Worm (Caenorhabditis elegans) whole organism, late embryonic: ENCODE results near the gene T05B9.1.

Experiments
- ceh-9 ChIP-seq: sonication (generic microtip); optimal IDR thresholded peaks from 2 replicates; lab custom pipeline; 2016; ENCODE audit warnings: mild to moderate bottlenecking, missing genetic modification characterization, inconsistent platforms, missing compliant biosample characterization
- hlh-6 ChIP-seq: sonication (generic microtip); optimal IDR thresholded peaks from 2 replicates; lab custom pipeline; 2016; ENCODE audit warnings: missing genotype, missing genetic modification characterization, missing compliant biosample characterization
- sox-2 ChIP-seq: fragments of 200-800 bp; sonication (Bioruptor generic); IDR thresholded peaks from 2 replicates; pipeline ENCODE4 v1.3.6; 2022; ENCODE audit warnings: missing genetic modification reagents, missing genetic modification characterization, missing compliant biosample characterization

ce11 chrII:11281666-11282065 is 20.7 kb upstream of the T05B9.1 start, which contains the start of gene unc-130:
- TF ChIP-seq sox-2 (GFP tag; lab: Robert Waterston, UW) = no peak
- TF ChIP-seq ceh-9 (tag; lab: Kevin White, UChicago) = no peak
- no peak for TF ChIP-seq hlh-6 (tag; lab: Kevin White, UChicago)
